Fruit fly (Drosophila melanogaster) whole organism, embryonic: ENCODE results near the gene CG7272.

ENCODE experiments used
- CG10209 ChIP-seq: fragments of 200-800 bp; sonication (Bioruptor generic); optimal IDR thresholded peaks from 3 replicates; lab custom pipeline; 2017; ENCODE audit warnings: missing biosample characterization, mild to moderate bottlenecking, missing genetic modification characterization, missing genetic modification reagents
- CG10321 ChIP-seq: fragments of 200-800 bp; sonication (Bioruptor generic); IDR thresholded peaks from 2 replicates; pipeline ENCODE4 v1.3.6; 2022; ENCODE audit warnings: missing biosample characterization, missing genetic modification characterization
- CG10565 ChIP-seq: fragments of 200-800 bp; sonication (Bioruptor generic); optimal IDR thresholded peaks from 3 replicates; lab custom pipeline; 2016; ENCODE audit warnings: missing biosample characterization, mild to moderate bottlenecking, missing genetic modification characterization
- CG11093 ChIP-seq: fragments of 200-800 bp; sonication (Bioruptor generic); IDR thresholded peaks from 3 replicates; pipeline ENCODE4 v1.3.6; 2022; ENCODE audit warnings: missing biosample characterization, missing genetic modification characterization
- CG1233 ChIP-seq: fragments of 200-800 bp; sonication (Bioruptor generic); optimal IDR thresholded peaks from 4 replicates; lab custom pipeline; 2018; ENCODE audit warnings: missing biosample characterization, mild to moderate bottlenecking, missing genetic modification characterization
- CG12391 ChIP-seq: fragments of 200-800 bp; sonication (Bioruptor generic); optimal IDR thresholded peaks from 3 replicates; lab custom pipeline; 2018; ENCODE audit warnings: missing biosample characterization, mild to moderate bottlenecking, missing genetic modification characterization, moderate library complexity
- CG13287 ChIP-seq: fragments of 200-800 bp; sonication (Bioruptor generic); IDR thresholded peaks from 2 replicates; pipeline ENCODE4 v1.3.6; 2022; ENCODE audit warnings: missing biosample characterization, missing genetic modification characterization; ENCODE audit not compliant: partially characterized antibody
- CG13296 ChIP-seq: fragments of 200-800 bp; sonication (Bioruptor generic); optimal IDR thresholded peaks from 3 replicates; lab custom pipeline; 2018; ENCODE audit warnings: missing biosample characterization, mild to moderate bottlenecking, missing genetic modification characterization
- CG18011 ChIP-seq: fragments of 200-800 bp; sonication (Bioruptor generic); optimal IDR thresholded peaks from 2 replicates; lab custom pipeline; 2017; ENCODE audit warnings: missing biosample characterization, missing genetic modification characterization, mild to moderate bottlenecking, moderate library complexity, missing genotype
- CG30020 ChIP-seq: fragments of 200-800 bp; optimal IDR thresholded peaks from 2 replicates; lab custom pipeline; 2019; ENCODE audit warnings: missing biosample characterization, mild to moderate bottlenecking, missing genetic modification characterization, moderate library complexity
- CG3407 ChIP-seq: fragments of 200-800 bp; sonication (Bioruptor generic); optimal IDR thresholded peaks from 2 replicates; lab custom pipeline; 2018; ENCODE audit warnings: missing biosample characterization, mild to moderate bottlenecking, missing genetic modification characterization
- CG34224 ChIP-seq: fragments of 200-800 bp; sonication (Bioruptor generic); IDR thresholded peaks from 3 replicates; pipeline ENCODE4 v1.3.6; 2022; ENCODE audit warnings: missing biosample characterization, missing genetic modification characterization; ENCODE audit not compliant: partially characterized antibody
- CG3838 ChIP-seq: fragments of 200-800 bp; sonication (Bioruptor generic); optimal IDR thresholded peaks from 3 replicates; lab custom pipeline; 2016; ENCODE audit warnings: missing biosample characterization, missing genetic modification characterization
- CG43689 ChIP-seq: fragments of 200-800 bp; sonication (Bioruptor generic); IDR thresholded peaks from 2 replicates; pipeline ENCODE4 v1.3.6; 2022; ENCODE audit warnings: missing biosample characterization, missing genetic modification characterization
- CG4424 ChIP-seq: fragments of 200-800 bp; sonication (Bioruptor generic); optimal IDR thresholded peaks from 3 replicates; lab custom pipeline; 2016; ENCODE audit warnings: missing biosample characterization, missing genetic modification characterization
- CG4854 ChIP-seq: fragments of 200-800 bp; sonication (Bioruptor generic); optimal IDR thresholded peaks from 2 replicates; lab custom pipeline; 2016; ENCODE audit warnings: missing biosample characterization, missing genetic modification characterization, inconsistent platforms
- CG6765 ChIP-seq: fragments of 200-800 bp; sonication (Bioruptor generic); optimal IDR thresholded peaks from 3 replicates; lab custom pipeline; 2017; ENCODE audit warnings: missing biosample characterization, mild to moderate bottlenecking, missing genetic modification characterization
- CG7963 ChIP-seq: fragments of 200-800 bp; sonication (Bioruptor generic); IDR thresholded peaks from 3 replicates; pipeline ENCODE4 v1.3.6; 2022; ENCODE audit warnings: missing biosample characterization, missing genetic modification characterization; ENCODE audit not compliant: partially characterized antibody
- CG8388 ChIP-seq: fragments of 200-800 bp; sonication (Bioruptor generic); optimal IDR thresholded peaks from 2 replicates; lab custom pipeline; 2019; ENCODE audit warnings: missing biosample characterization, mild to moderate bottlenecking, missing genetic modification characterization, moderate library complexity
- CG9817 ChIP-seq: fragments of 200-800 bp; sonication (Bioruptor generic); optimal IDR thresholded peaks from 2 replicates; lab custom pipeline; 2018; ENCODE audit warnings: missing biosample characterization, mild to moderate bottlenecking, missing genetic modification characterization, moderate library complexity
- Lhr ChIP-seq: fragments of 200-800 bp; sonication (Bioruptor generic); optimal IDR thresholded peaks from 3 replicates; lab custom pipeline; 2017; ENCODE audit warnings: mild to moderate bottlenecking, missing biosample characterization, missing genetic modification reagents, missing genetic modification characterization
- Sry-β ChIP-seq: fragments of 200-800 bp; sonication (Bioruptor generic); optimal IDR thresholded peaks from 2 replicates; lab custom pipeline; 2018; ENCODE audit warnings: missing biosample characterization, mild to moderate bottlenecking, missing genetic modification characterization, moderate library complexity
- Ssrp ChIP-seq: fragments of 200-800 bp; sonication (Bioruptor generic); optimal IDR thresholded peaks from 2 replicates; lab custom pipeline; 2018; ENCODE audit warnings: missing biosample characterization, mild to moderate bottlenecking, missing genetic modification characterization, moderate library complexity
- Tbp ChIP-seq: fragments of >200 bp; optimal IDR thresholded peaks from 2 replicates; lab custom pipeline; 2018; ENCODE audit warnings: missing biosample characterization, missing genetic modification characterization
- al ChIP-seq: fragments of 200-800 bp; sonication (Bioruptor generic); IDR thresholded peaks from 2 replicates; pipeline ENCODE4 v1.3.6; 2022; ENCODE audit warnings: missing biosample characterization, missing genetic modification characterization
- ash1 ChIP-seq: fragments of 200-800 bp; sonication (Bioruptor generic); optimal IDR thresholded peaks from 2 replicates; lab custom pipeline; 2018; ENCODE audit warnings: missing biosample characterization, mild to moderate bottlenecking, missing genetic modification characterization
- bcd ChIP-seq: fragments of 200-800 bp; sonication (Bioruptor generic); optimal IDR thresholded peaks from 2 replicates; lab custom pipeline; 2017; ENCODE audit warnings: missing biosample characterization, mild to moderate bottlenecking, missing genetic modification characterization
- cato ChIP-seq: fragments of 200-800 bp; sonication (Bioruptor generic); optimal IDR thresholded peaks from 2 replicates; lab custom pipeline; 2016; ENCODE audit warnings: missing biosample characterization, missing genetic modification characterization, borderline replicate concordance
- crol ChIP-seq: fragments of 200-800 bp; sonication (Bioruptor generic); IDR thresholded peaks from 2 replicates; pipeline ENCODE4 v1.3.6; 2022; ENCODE audit warnings: missing biosample characterization, missing genetic modification characterization
- da ChIP-seq: fragments of 200-800 bp; sonication (Bioruptor generic); optimal IDR thresholded peaks from 2 replicates; lab custom pipeline; 2016; ENCODE audit warnings: missing biosample characterization, missing genetic modification characterization
- dpn ChIP-seq, 2 experiments: fragments of 200-800 bp; sonication (Bioruptor generic); optimal IDR thresholded peaks; 3 replicates each; lab custom pipeline; 2016; ENCODE audit warnings: missing biosample characterization in 2 of 2, missing genetic modification characterization in 2 of 2
- eve ChIP-seq, 2 experiments: fragments of >200 bp; optimal IDR thresholded peaks; 2 replicates each; lab custom pipeline; 2017; ENCODE audit warnings: missing biosample characterization in 2 of 2, missing genetic modification characterization in 2 of 2
- eyg ChIP-seq: fragments of 200-800 bp; sonication (Bioruptor generic); optimal IDR thresholded peaks from 3 replicates; lab custom pipeline; 2016; ENCODE audit warnings: missing biosample characterization, missing genetic modification characterization
- jumu ChIP-seq: fragments of 200-800 bp; sonication (Bioruptor generic); optimal IDR thresholded peaks from 3 replicates; lab custom pipeline; 2016; ENCODE audit warnings: missing biosample characterization, missing genetic modification characterization
- lmd ChIP-seq: fragments of 200-800 bp; sonication (Bioruptor generic); IDR thresholded peaks from 2 replicates; pipeline ENCODE4 v1.3.6; 2022; ENCODE audit warnings: missing biosample characterization, missing genetic modification characterization
- lola ChIP-seq, 3 experiments: fragments of >200 bp in 2 of 3; fragments of 200-800 bp in 1 of 3; sonication (Bioruptor generic) in 1 of 3; optimal IDR thresholded peaks; 2 replicates each; lab custom pipeline; 2017 to 2019; ENCODE audit warnings: missing biosample characterization in 3 of 3, missing genetic modification characterization in 3 of 3, mild to moderate bottlenecking in 1 of 3, moderate library complexity in 1 of 3
- luna ChIP-seq: fragments of 200-800 bp; sonication (Bioruptor generic); optimal IDR thresholded peaks from 2 replicates; lab custom pipeline; 2016; ENCODE audit warnings: missing biosample characterization, missing genetic modification characterization
- nau ChIP-seq: fragments of 200-800 bp; sonication (Bioruptor generic); optimal IDR thresholded peaks from 3 replicates; lab custom pipeline; 2017; ENCODE audit warnings: missing biosample characterization, mild to moderate bottlenecking, missing genetic modification characterization, missing genetic modification reagents
- nerfin-2 ChIP-seq: fragments of 200-800 bp; sonication (Bioruptor generic); IDR thresholded peaks from 2 replicates; pipeline ENCODE4 v1.3.6; 2022; ENCODE audit warnings: missing biosample characterization, missing genetic modification characterization; ENCODE audit not compliant: partially characterized antibody
- org-1 ChIP-seq: fragments of 200-800 bp; sonication (Bioruptor generic); optimal IDR thresholded peaks from 2 replicates; lab custom pipeline; 2017; ENCODE audit warnings: missing biosample characterization, missing genetic modification characterization
- schlank ChIP-seq: fragments of 200-800 bp; sonication (Bioruptor generic); optimal IDR thresholded peaks from 2 replicates; lab custom pipeline; 2018; ENCODE audit warnings: missing biosample characterization, mild to moderate bottlenecking, missing genetic modification characterization
- sim ChIP-seq: fragments of 200-800 bp; sonication (Bioruptor generic); IDR thresholded peaks from 2 replicates; pipeline ENCODE4 v1.3.6; 2022; ENCODE audit warnings: missing biosample characterization, missing genetic modification characterization
- sr ChIP-seq: fragments of 200-800 bp; sonication (Bioruptor generic); IDR thresholded peaks from 3 replicates; pipeline ENCODE4 v1.3.6; 2022; ENCODE audit warnings: missing biosample characterization, missing genetic modification characterization
- trh ChIP-seq: fragments of 200-800 bp; sonication (Bioruptor generic); optimal IDR thresholded peaks from 2 replicates; lab custom pipeline; 2016; ENCODE audit warnings: missing biosample characterization, missing genetic modification characterization
- tup ChIP-seq: fragments of 200-800 bp; sonication (Bioruptor generic); optimal IDR thresholded peaks from 2 replicates; lab custom pipeline; 2016; ENCODE audit warnings: missing biosample characterization, mild to moderate bottlenecking, missing genetic modification characterization, moderate library complexity
- zen ChIP-seq: fragments of 200-800 bp; sonication (Bioruptor generic); optimal IDR thresholded peaks from 3 replicates; lab custom pipeline; 2018; ENCODE audit warnings: missing biosample characterization, mild to moderate bottlenecking, missing genetic modification characterization, moderate library complexity
- zfh1 ChIP-seq: fragments of 200-800 bp; sonication (Bioruptor generic); IDR thresholded peaks from 3 replicates; pipeline ENCODE4 v1.3.6; 2022; ENCODE audit warnings: missing biosample characterization, missing genetic modification characterization

CG7272 gene

dm6 chr3L:15534274-15535227, 33.8 kb downstream of the CG7272 start (continued):
- TF ChIP-seq tup (no peak), crol (GFP tag; lab: Robert Waterston, UW) (peak; percentile 83), ash1 (GFP tag; lab: Kevin White, UChicago) (no peak), CG10321 (GFP tag; lab: Robert Waterston, UW) (no peak), schlank (tag; lab: Kevin White, UChicago) (no peak), zfh1 (0 out of 3 replicates have a peak, but pooled peaks have one; percentile 7), Tbp (no peak), CG4424 (GFP tag; lab: Kevin White, UChicago) (peak; percentile 53), CG43689 (GFP tag; lab: Robert Waterston, UW) (no peak), cato (GFP tag; lab: Kevin White, UChicago) (peak; percentile 45), CG34224 (GFP tag; lab: Robert Waterston, UW) (peak; percentile 31; the same call in 1 of the 3 replicates), CG3838 (GFP tag; lab: Kevin White, UChicago) (no peak), dpn (GFP tag; optimal IDR thresholded peaks at IDR 0.05; lab: Kevin White, UChicago) (peak; percentile 59 to 66), org-1 (GFP tag; lab: Kevin White, UChicago) (peak; percentile 65), sim (GFP tag; lab: Robert Waterston, UW) (no peak), Sry-β (GFP tag; lab: Kevin White, UChicago) (peak; percentile 12), CG12391 (tag; lab: Kevin White, UChicago) (peak; percentile 69), CG10565 (GFP tag; lab: Kevin White, UChicago) (no peak), CG30020 (tag; lab: Kevin White, UChicago) (no peak), zen (tag; lab: Kevin White, UChicago) (peak; percentile 20), CG6765 (GFP tag; lab: Kevin White, UChicago) (no peak), bcd (GFP tag; lab: Kevin White, UChicago) (peak; percentile 72), eve (GFP tag; optimal IDR thresholded peaks at IDR 0.05; lab: Kevin White, UChicago) (peak in 1 of 2 experiments; percentile 92), CG1233 (peak; percentile 67), CG9817 (tag; lab: Kevin White, UChicago) (peak; percentile 57), Ssrp (peak; percentile 65), da (no peak), eyg (GFP tag; lab: Kevin White, UChicago) (no peak), lola (GFP tag; optimal IDR thresholded peaks at IDR 0.05; lab: Kevin White, UChicago) (peak in 1 of 3 experiments; percentile 83), CG8388 (GFP tag; lab: Kevin White, UChicago) (peak; percentile 49), nerfin-2 (GFP tag; lab: Robert Waterston, UW) (no peak), sr (GFP tag; lab: Robert Waterston, UW) (no peak), CG13296 (GFP tag; lab: Kevin White, UChicago) (no peak), CG11093 (GFP tag; lab: Robert Waterston, UW) (0 out of 3 replicates have a peak, but pooled peaks have one; percentile 16), CG4854 (no peak), luna (GFP tag; lab: Kevin White, UChicago) (no peak), CG7963 (GFP tag; lab: Robert Waterston, UW) (no peak), al (GFP tag; lab: Robert Waterston, UW) (no peak), jumu (GFP tag; lab: Kevin White, UChicago) (peak; percentile 49), lmd (GFP tag; lab: Robert Waterston, UW) (peak; percentile 58; the same call in 1 of the 2 replicates), nau (GFP tag; lab: Kevin White, UChicago) (peak; percentile 16), CG10209 (GFP tag; lab: Kevin White, UChicago) (peak; percentile 76), Lhr (GFP tag; lab: Kevin White, UChicago) (peak; percentile 26), CG13287 (no peak), CG18011 (GFP tag; lab: Kevin White, UChicago) (peak; percentile 11), trh (GFP tag; lab: Kevin White, UChicago) (no peak), CG3407 (GFP tag; lab: Kevin White, UChicago) (peak; percentile 38)
